Worm (Caenorhabditis elegans) whole organism, L3 larva: Measurements from ENCODE around the gene F28C6.8.

Source experiments
- R02D3.7 ChIP-seq: fragments of 150-350 bp; optimal IDR thresholded peaks from 2 replicates; lab custom pipeline; 2014; ENCODE audit warnings: missing biosample characterization, missing genetic modification characterization
- aly-2 ChIP-seq: fragments of 150-350 bp; optimal IDR thresholded peaks from 2 replicates; lab custom pipeline; 2014; ENCODE audit warnings: missing biosample characterization, missing genetic modification characterization
- ceh-28 ChIP-seq: fragments of 150-350 bp; optimal IDR thresholded peaks from 2 replicates; lab custom pipeline; 2014; ENCODE audit warnings: missing biosample characterization, missing genetic modification reagents, missing genetic modification characterization
- elt-1 ChIP-seq: fragments of 150-350 bp; optimal IDR thresholded peaks from 2 replicates; lab custom pipeline; 2014; ENCODE audit warnings: missing biosample characterization, missing genetic modification characterization
- eor-1 ChIP-seq, 2 experiments: fragments of 150-350 bp; optimal IDR thresholded peaks; 2 replicates each; lab custom pipeline; 2014 to 2018; ENCODE audit warnings: missing biosample characterization in 2 of 2, missing genetic modification characterization in 2 of 2
- nhr-11 ChIP-seq: fragments of 150-350 bp; optimal IDR thresholded peaks from 2 replicates; lab custom pipeline; 2014; ENCODE audit warnings: missing biosample characterization, missing genetic modification characterization
- nhr-67 ChIP-seq: fragments of 150-350 bp; optimal IDR thresholded peaks from 2 replicates; lab custom pipeline; 2014; ENCODE audit warnings: missing biosample characterization, missing genetic modification characterization
- nhr-77 ChIP-seq: fragments of 150-350 bp; optimal IDR thresholded peaks from 2 replicates; lab custom pipeline; 2014; ENCODE audit warnings: missing biosample characterization, missing genetic modification characterization
- pqm-1 ChIP-seq: fragments of 150-350 bp; optimal IDR thresholded peaks from 2 replicates; lab custom pipeline; 2017; ENCODE audit warnings: missing biosample characterization, missing genetic modification characterization, inconsistent platforms
- snpc-4 ChIP-seq: fragments of 150-350 bp; optimal IDR thresholded peaks from 2 replicates; lab custom pipeline; 2014; ENCODE audit warnings: missing biosample characterization, missing genetic modification characterization
- unc-62 ChIP-seq: fragments of 150-350 bp; sonication (generic microtip); optimal IDR thresholded peaks from 4 replicates; lab custom pipeline; 2014; ENCODE audit warnings: missing biosample characterization, missing genetic modification reagents, missing genetic modification characterization

ce11 chrII:8566806-8567266 is 39.8 kb upstream of the F28C6.8 start, which contains the start of gene F54C9.3:
- no peak for TF ChIP-seq eor-1 (tag; optimal IDR thresholded peaks at IDR 0.05; lab: Kevin White, UChicago)
- TF ChIP-seq nhr-67 (tag; lab: Kevin White, UChicago): no peak
- no peak for TF ChIP-seq nhr-77 (tag; lab: Kevin White, UChicago)
- no peak for TF ChIP-seq unc-62 (GFP tag; lab: Kevin White, UChicago)
- TF ChIP-seq ceh-28 (tag; lab: Kevin White, UChicago): no peak
- no peak for TF ChIP-seq nhr-11
- no peak for TF ChIP-seq R02D3.7
- no peak for TF ChIP-seq aly-2 (tag; lab: Kevin White, UChicago)
- peak; percentile 98 for TF ChIP-seq pqm-1
- TF ChIP-seq elt-1 (tag; lab: Kevin White, UChicago): no peak
- no peak for TF ChIP-seq snpc-4 (tag; lab: Kevin White, UChicago)
